Worm (Caenorhabditis elegans) whole organism, L2 larva: ENCODE data around the gene dkf-2.

Experiments
- C34F6.9 ChIP-seq: fragments of 150-350 bp; optimal IDR thresholded peaks from 2 replicates; lab custom pipeline; 2014; ENCODE audit warnings: missing biosample characterization, missing genetic modification characterization
- F13H6.1 ChIP-seq: sonication (generic microtip); optimal IDR thresholded peaks from 2 replicates; lab custom pipeline; 2016; ENCODE audit warnings: missing genetic modification characterization, missing compliant biosample characterization
- R02D3.7 ChIP-seq: fragments of 150-350 bp; optimal IDR thresholded peaks from 2 replicates; lab custom pipeline; 2014; ENCODE audit warnings: missing biosample characterization, missing genetic modification characterization
- Y55F3AM.14 ChIP-seq: fragments of 200-800 bp; sonication (Bioruptor generic); optimal IDR thresholded peaks from 2 replicates; lab custom pipeline; 2018; ENCODE audit warnings: mild to moderate bottlenecking, missing genetic modification characterization, missing compliant biosample characterization
- ZK546.5 ChIP-seq: sonication (generic microtip); optimal IDR thresholded peaks from 2 replicates; lab custom pipeline; 2017; ENCODE audit warnings: missing biosample characterization, missing genetic modification characterization
- alr-1 ChIP-seq: fragments of 150-350 bp; optimal IDR thresholded peaks from 2 replicates; lab custom pipeline; 2014; ENCODE audit warnings: missing biosample characterization, missing genetic modification characterization
- aly-2 ChIP-seq: fragments of 150-350 bp; optimal IDR thresholded peaks from 2 replicates; lab custom pipeline; 2014; ENCODE audit warnings: missing biosample characterization, missing genetic modification characterization
- ama-1 ChIP-seq: fragments of 150-350 bp; optimal IDR thresholded peaks from 2 replicates; lab custom pipeline; 2018; ENCODE audit warnings: inconsistent platforms
- ceh-16 ChIP-seq: fragments of 150-350 bp; optimal IDR thresholded peaks from 2 replicates; lab custom pipeline; 2014; ENCODE audit warnings: missing biosample characterization, missing genetic modification characterization
- crh-2 ChIP-seq: sonication (generic microtip); optimal IDR thresholded peaks from 2 replicates; lab custom pipeline; 2017; ENCODE audit warnings: missing biosample characterization, missing genetic modification characterization
- dmd-4 ChIP-seq: sonication (generic microtip); optimal IDR thresholded peaks from 2 replicates; lab custom pipeline; 2017; ENCODE audit warnings: missing biosample characterization, missing genetic modification characterization
- fos-1 ChIP-seq: fragments of 150-350 bp; optimal IDR thresholded peaks from 2 replicates; lab custom pipeline; 2014; ENCODE audit warnings: missing biosample characterization, missing genetic modification characterization
- lin-11 ChIP-seq: fragments of 150-350 bp; sonication (generic microtip); optimal IDR thresholded peaks from 2 replicates; lab custom pipeline; 2014; ENCODE audit warnings: missing biosample characterization, missing genetic modification characterization, inconsistent platforms, mixed read lengths
- lin-13 ChIP-seq: fragments of 150-350 bp; optimal IDR thresholded peaks from 2 replicates; lab custom pipeline; 2014; ENCODE audit warnings: missing biosample characterization, missing genetic modification reagents, missing genetic modification characterization
- lin-39 ChIP-seq: fragments of 150-350 bp; optimal IDR thresholded peaks from 2 replicates; lab custom pipeline; 2014; ENCODE audit warnings: missing biosample characterization, missing genetic modification reagents, missing genetic modification characterization
- lsy-2 ChIP-seq, 2 experiments: fragments of 150-350 bp in 1 of 2; sonication (generic microtip) in 1 of 2; optimal IDR thresholded peaks; 2 replicates each; lab custom pipeline; 2014 to 2017; ENCODE audit warnings: missing biosample characterization in 2 of 2, missing genetic modification characterization in 2 of 2
- mbf-1 ChIP-seq: sonication (generic microtip); optimal IDR thresholded peaks from 2 replicates; lab custom pipeline; 2017; ENCODE audit warnings: missing biosample characterization, missing genetic modification characterization
- mdl-1 ChIP-seq, 2 experiments: fragments of 150-350 bp in 1 of 2; sonication (generic microtip) in 1 of 2; optimal IDR thresholded peaks; 2 replicates each; lab custom pipeline; 2017; ENCODE audit warnings: missing biosample characterization in 2 of 2, missing genetic modification characterization in 2 of 2
- nhr-10 ChIP-seq: sonication (generic microtip); optimal IDR thresholded peaks from 2 replicates; lab custom pipeline; 2017; ENCODE audit warnings: missing biosample characterization, missing genetic modification characterization
- nhr-129 ChIP-seq: fragments of 150-350 bp; optimal IDR thresholded peaks from 2 replicates; lab custom pipeline; 2014; ENCODE audit warnings: missing biosample characterization, missing genetic modification characterization
- nhr-23 ChIP-seq: fragments of 150-350 bp; optimal IDR thresholded peaks from 2 replicates; lab custom pipeline; 2014; ENCODE audit warnings: missing biosample characterization, missing genetic modification reagents, missing genetic modification characterization
- nhr-25 ChIP-seq: fragments of 150-350 bp; sonication (generic microtip); optimal IDR thresholded peaks from 3 replicates; lab custom pipeline; 2014; ENCODE audit warnings: missing biosample characterization, missing genetic modification characterization
- nhr-6 ChIP-seq: fragments of 150-350 bp; optimal IDR thresholded peaks from 2 replicates; lab custom pipeline; 2014; ENCODE audit warnings: missing biosample characterization, missing genetic modification characterization
- nhr-77 ChIP-seq: fragments of 150-350 bp; optimal IDR thresholded peaks from 2 replicates; lab custom pipeline; 2014; ENCODE audit warnings: missing biosample characterization, missing genetic modification characterization
- sem-4 ChIP-seq: fragments of 150-350 bp; optimal IDR thresholded peaks from 2 replicates; lab custom pipeline; 2014; ENCODE audit warnings: missing biosample characterization, missing genetic modification reagents, missing genetic modification characterization
- skn-1 ChIP-seq: sonication (generic microtip); optimal IDR thresholded peaks from 2 replicates; lab custom pipeline; 2017; ENCODE audit warnings: missing biosample characterization, missing genetic modification characterization
- sma-3 ChIP-seq: sonication (generic microtip); optimal IDR thresholded peaks from 2 replicates; lab custom pipeline; 2016; ENCODE audit warnings: missing genetic modification reagents, missing genetic modification characterization, missing compliant biosample characterization
- sma-9 ChIP-seq, 2 experiments: fragments of 150-350 bp in 1 of 2; sonication (generic microtip) in 1 of 2; optimal IDR thresholded peaks; 2 replicates each; lab custom pipeline; 2014 to 2016; ENCODE audit warnings: missing genetic modification characterization in 2 of 2, mild to moderate bottlenecking in 1 of 2, missing biosample characterization in 1 of 2, missing compliant biosample characterization in 1 of 2, missing genetic modification reagents in 1 of 2, moderate library complexity in 1 of 2
- snpc-4 ChIP-seq: fragments of 150-350 bp; optimal IDR thresholded peaks from 2 replicates; lab custom pipeline; 2014; ENCODE audit warnings: missing biosample characterization, missing genetic modification characterization
- unc-39 ChIP-seq: fragments of 150-350 bp; optimal IDR thresholded peaks from 2 replicates; lab custom pipeline; 2014; ENCODE audit warnings: missing biosample characterization, missing genetic modification characterization
- unc-55 ChIP-seq: fragments of 150-350 bp; sonication (generic microtip); optimal IDR thresholded peaks from 3 replicates; lab custom pipeline; 2014; ENCODE audit warnings: missing biosample characterization, missing genetic modification reagents, missing genetic modification characterization
- unc-62 ChIP-seq: fragments of 150-350 bp; optimal IDR thresholded peaks from 2 replicates; lab custom pipeline; 2014; ENCODE audit warnings: missing biosample characterization, missing genetic modification reagents, missing genetic modification characterization
- ztf-1 ChIP-seq: fragments of 200-800 bp; sonication (Bioruptor generic); conservative IDR thresholded peaks from 2 replicates; pipeline ENCODE4 v1.3.6; 2022; ENCODE audit warnings: missing genetic modification characterization, missing compliant biosample characterization
- ztf-11 ChIP-seq: sonication (generic microtip); optimal IDR thresholded peaks from 2 replicates; lab custom pipeline; 2017; ENCODE audit warnings: missing biosample characterization, missing genetic modification characterization
- ztf-4 ChIP-seq: fragments of 150-350 bp; optimal IDR thresholded peaks from 2 replicates; lab custom pipeline; 2014; ENCODE audit warnings: missing biosample characterization, missing genetic modification characterization

dkf-2 gene

DNA sequence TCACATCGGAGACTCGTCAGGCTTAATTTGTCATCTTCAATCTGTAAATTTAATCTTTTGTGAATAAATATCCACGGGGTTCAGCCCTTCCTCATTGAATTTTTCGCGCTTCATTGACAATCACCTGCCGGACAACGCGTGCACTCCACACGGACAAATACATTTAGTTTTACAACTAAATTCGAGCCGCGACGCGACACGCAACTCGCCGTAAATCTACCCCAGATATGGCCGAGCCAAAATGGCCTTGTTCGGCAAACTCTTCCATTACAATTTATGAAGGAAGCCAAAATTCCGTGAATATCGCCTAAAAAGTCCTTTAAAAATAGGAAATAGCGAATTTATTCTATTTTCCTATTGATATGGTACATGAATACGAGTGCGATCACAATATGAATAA is 2.6 kb upstream of the dkf-2 start:
- TF ChIP-seq mdl-1 (tag; optimal IDR thresholded peaks at IDR 0.05; lab: Kevin White, UChicago) (no peak), sma-9 (GFP tag; optimal IDR thresholded peaks at IDR 0.05; lab: Kevin White, UChicago) (no peak), sma-9 (tag; optimal IDR thresholded peaks at IDR 0.05; lab: Kevin White, UChicago) (no peak), nhr-23 (tag; lab: Kevin White, UChicago) (no peak), nhr-6 (tag; lab: Kevin White, UChicago) (no peak), nhr-25 (tag; lab: Kevin White, UChicago) (no peak), nhr-77 (no peak), sma-3 (GFP tag; lab: Kevin White, UChicago) (no peak), lin-11 (tag; lab: Kevin White, UChicago) (no peak), lin-39 (no peak), nhr-10 (tag; lab: Kevin White, UChicago) (no peak), C34F6.9 (tag; lab: Kevin White, UChicago) (no peak), lin-13 (no peak)

ce11 chrV:16745214-16745613 is 2.2 kb upstream of the dkf-2 start:
- TF ChIP-seq ceh-16 (tag; lab: Kevin White, UChicago) (no peak), F13H6.1 (tag; lab: Kevin White, UChicago) (no peak), unc-62 (GFP tag; lab: Kevin White, UChicago) (no peak), ztf-1 (no peak), lin-13 (no peak), snpc-4 (tag; lab: Kevin White, UChicago) (no peak), ztf-11 (no peak), lsy-2 (tag; optimal IDR thresholded peaks at IDR 0.05; lab: Kevin White, UChicago) (no peak), ZK546.5 (tag; lab: Kevin White, UChicago) (no peak), unc-39 (tag; lab: Kevin White, UChicago) (no peak), R02D3.7 (tag; lab: Kevin White, UChicago) (no peak)

ce11 chrV:16746231-16746990 is 1.0 kb upstream of the dkf-2 start, which contains the start of gene gyg-2:
TSS of gene gyg-2 (minus strand) at chrV:16746258.
- no peak for TF ChIP-seq aly-2 (tag; lab: Kevin White, UChicago)
- TF ChIP-seq Y55F3AM.14 (GFP tag; lab: Kevin White, UChicago), result no peak
- no peak for TF ChIP-seq ZK546.5 (tag; lab: Kevin White, UChicago)
- TF ChIP-seq snpc-4 (tag; lab: Kevin White, UChicago), result no peak
- no peak for TF ChIP-seq sma-3 (GFP tag; lab: Kevin White, UChicago)
- TF ChIP-seq mbf-1, result no peak
- no peak for TF ChIP-seq crh-2 (tag; lab: Kevin White, UChicago)

ce11 chrV:16749473-16749872 is 2.1 kb downstream of the dkf-2 start:
- no peak for TF ChIP-seq dmd-4 (tag; lab: Kevin White, UChicago)
- TF ChIP-seq ztf-1, result no peak
- no peak for TF ChIP-seq nhr-77
- TF ChIP-seq nhr-129 (tag; lab: Kevin White, UChicago), result no peak
- no peak for TF ChIP-seq skn-1 (tag; lab: Kevin White, UChicago)
- TF ChIP-seq lin-39, result no peak
- TF ChIP-seq sma-9 (GFP tag; optimal IDR thresholded peaks at IDR 0.05; lab: Kevin White, UChicago), result no peak
- TF ChIP-seq sma-9 (tag; optimal IDR thresholded peaks at IDR 0.05; lab: Kevin White, UChicago), result no peak
- no peak for TF ChIP-seq ztf-4 (tag; lab: Kevin White, UChicago)
- no peak for TF ChIP-seq crh-2 (tag; lab: Kevin White, UChicago)
- no peak for TF ChIP-seq unc-39 (tag; lab: Kevin White, UChicago)
- no peak for TF ChIP-seq nhr-23 (tag; lab: Kevin White, UChicago)
- no peak for TF ChIP-seq fos-1 (tag; lab: Kevin White, UChicago)
- no peak for TF ChIP-seq nhr-10 (tag; lab: Kevin White, UChicago)
- TF ChIP-seq ama-1 (lab: Kevin White, UChicago), result no peak
- no peak for TF ChIP-seq snpc-4 (tag; lab: Kevin White, UChicago)
- no peak for TF ChIP-seq alr-1 (tag; lab: Kevin White, UChicago)
- TF ChIP-seq sem-4, result no peak
- no peak for TF ChIP-seq unc-55 (GFP tag; lab: Kevin White, UChicago)
